Fruit fly (Drosophila melanogaster) whole organism, embryonic: ENCODE measurements around the gene mRpL13.

Experiments
- Ada2b ChIP-seq: fragments of 200-800 bp; sonication (Bioruptor generic); IDR thresholded peaks from 2 replicates; pipeline ENCODE4 v1.3.6; 2022; ENCODE audit warnings: missing biosample characterization, missing genetic modification characterization
- Awh ChIP-seq: fragments of 200-800 bp; sonication (Bioruptor generic); IDR thresholded peaks from 2 replicates; pipeline ENCODE4, ENCODE4 v1.3.6; 2022; ENCODE audit warnings: missing biosample characterization, missing genetic modification characterization
- BEAF-32 ChIP-seq: fragments of 200-800 bp; sonication (Bioruptor generic); optimal IDR thresholded peaks from 3 replicates; lab custom pipeline; 2017; ENCODE audit warnings: missing biosample characterization, missing genetic modification characterization, mild to moderate bottlenecking, moderate library complexity, missing genetic modification reagents
- Blimp-1 ChIP-seq: fragments of 200-800 bp; sonication (Bioruptor generic); optimal IDR thresholded peaks from 3 replicates; lab custom pipeline; 2018; ENCODE audit warnings: missing biosample characterization, missing genetic modification characterization, mild to moderate bottlenecking, moderate library complexity, missing genetic modification reagents
- Bteb2 ChIP-seq: fragments of 200-800 bp; sonication (Bioruptor generic); optimal IDR thresholded peaks from 2 replicates; lab custom pipeline; 2016; ENCODE audit warnings: missing biosample characterization, missing genetic modification characterization
- CG10366 ChIP-seq: fragments of 200-800 bp; sonication (Bioruptor generic); IDR thresholded peaks from 2 replicates; pipeline ENCODE4 v1.3.6; 2022; ENCODE audit warnings: missing biosample characterization, missing genetic modification characterization
- CG12391 ChIP-seq: fragments of 200-800 bp; sonication (Bioruptor generic); optimal IDR thresholded peaks from 3 replicates; lab custom pipeline; 2018; ENCODE audit warnings: missing biosample characterization, mild to moderate bottlenecking, missing genetic modification characterization, moderate library complexity
- CG13123 ChIP-seq: fragments of 200-800 bp; sonication (Bioruptor generic); optimal IDR thresholded peaks from 2 replicates; lab custom pipeline; 2016; ENCODE audit warnings: missing biosample characterization, missing genetic modification characterization
- CG14014 ChIP-seq: fragments of 200-800 bp; sonication (Bioruptor generic); IDR thresholded peaks from 2 replicates; pipeline ENCODE4 v1.3.6; 2022; ENCODE audit warnings: missing biosample characterization, missing genetic modification characterization
- CG14710 ChIP-seq: fragments of 200-800 bp; sonication (Bioruptor generic); optimal IDR thresholded peaks from 3 replicates; lab custom pipeline; 2019; ENCODE audit warnings: missing biosample characterization, mild to moderate bottlenecking, missing genetic modification characterization, moderate library complexity
- CG1603 ChIP-seq: fragments of 200-800 bp; sonication (Bioruptor generic); optimal IDR thresholded peaks from 2 replicates; lab custom pipeline; 2019; ENCODE audit warnings: missing biosample characterization, mild to moderate bottlenecking, missing genetic modification characterization, moderate library complexity
- CG16779 ChIP-seq: fragments of 200-800 bp; sonication (Bioruptor generic); IDR thresholded peaks from 2 replicates; pipeline ENCODE4 v1.3.6; 2022; ENCODE audit warnings: missing biosample characterization, missing genetic modification characterization
- CG17385 ChIP-seq: fragments of 200-800 bp; sonication (Bioruptor generic); optimal IDR thresholded peaks from 3 replicates; lab custom pipeline; 2018; ENCODE audit warnings: missing biosample characterization, mild to moderate bottlenecking, missing genetic modification characterization
- CG18476 ChIP-seq: fragments of 200-800 bp; sonication (Bioruptor generic); optimal IDR thresholded peaks from 2 replicates; lab custom pipeline; 2016; ENCODE audit warnings: missing biosample characterization, mild to moderate bottlenecking, missing genetic modification characterization
- CG18619 ChIP-seq: fragments of 200-800 bp; sonication (Bioruptor generic); optimal IDR thresholded peaks from 3 replicates; lab custom pipeline; 2017; ENCODE audit warnings: missing biosample characterization, mild to moderate bottlenecking, missing genetic modification characterization
- CG34224 ChIP-seq: fragments of 200-800 bp; sonication (Bioruptor generic); IDR thresholded peaks from 3 replicates; pipeline ENCODE4 v1.3.6; 2022; ENCODE audit warnings: missing biosample characterization, missing genetic modification characterization; ENCODE audit not compliant: partially characterized antibody
- CG4404 ChIP-seq: fragments of 200-800 bp; sonication (Bioruptor generic); IDR thresholded peaks from 2 replicates; pipeline ENCODE4 v1.3.6; 2022; ENCODE audit warnings: missing biosample characterization, missing genetic modification characterization
- CG4854 ChIP-seq: fragments of 200-800 bp; sonication (Bioruptor generic); optimal IDR thresholded peaks from 2 replicates; lab custom pipeline; 2016; ENCODE audit warnings: missing biosample characterization, missing genetic modification characterization, inconsistent platforms
- CG7839 ChIP-seq: fragments of 200-800 bp; sonication (Bioruptor generic); optimal IDR thresholded peaks from 3 replicates; lab custom pipeline; 2018; ENCODE audit warnings: missing biosample characterization, mild to moderate bottlenecking, missing genetic modification characterization, moderate library complexity
- CG7987 ChIP-seq: fragments of 200-800 bp; sonication (Bioruptor generic); optimal IDR thresholded peaks from 2 replicates; lab custom pipeline; 2018; ENCODE audit warnings: missing biosample characterization, mild to moderate bottlenecking, missing genetic modification characterization, moderate library complexity
- CG9609 ChIP-seq: fragments of 200-800 bp; sonication (Bioruptor generic); optimal IDR thresholded peaks from 3 replicates; lab custom pipeline; 2016; ENCODE audit warnings: missing biosample characterization, missing genetic modification characterization
- CHES-1-like ChIP-seq: fragments of 200-800 bp; sonication (Bioruptor generic); optimal IDR thresholded peaks from 2 replicates; lab custom pipeline; 2016; ENCODE audit warnings: missing biosample characterization, missing genetic modification characterization
- Dref ChIP-seq: fragments of 200-800 bp; sonication (Bioruptor generic); IDR thresholded peaks from 2 replicates; pipeline ENCODE4 v1.3.6; 2022; ENCODE audit warnings: missing biosample characterization, missing genetic modification characterization
- E2f1 ChIP-seq: fragments of 200-800 bp; sonication (Bioruptor generic); IDR thresholded peaks from 2 replicates; pipeline ENCODE4 v1.3.6; 2022; ENCODE audit warnings: missing biosample characterization, missing genetic modification characterization
- Gsc ChIP-seq: fragments of 200-800 bp; sonication (Bioruptor generic); IDR thresholded peaks from 2 replicates; pipeline ENCODE4 v1.3.6; 2022; ENCODE audit warnings: missing biosample characterization, missing genetic modification characterization
- Gug ChIP-seq: fragments of 200-800 bp; sonication (Bioruptor generic); IDR thresholded peaks from 4 replicates; pipeline ENCODE4 v1.3.6; 2022; ENCODE audit warnings: missing biosample characterization, missing genetic modification characterization
- Hey ChIP-seq: fragments of 200-800 bp; sonication (Bioruptor generic); optimal IDR thresholded peaks from 3 replicates; lab custom pipeline; 2018; ENCODE audit warnings: missing biosample characterization, mild to moderate bottlenecking, missing genetic modification characterization
- HmgD ChIP-seq: fragments of 200-800 bp; sonication (Bioruptor generic); optimal IDR thresholded peaks from 3 replicates; lab custom pipeline; 2016; ENCODE audit warnings: missing biosample characterization, missing genetic modification characterization
- Lhr ChIP-seq: fragments of 200-800 bp; sonication (Bioruptor generic); optimal IDR thresholded peaks from 3 replicates; lab custom pipeline; 2017; ENCODE audit warnings: mild to moderate bottlenecking, missing biosample characterization, missing genetic modification reagents, missing genetic modification characterization
- NK7.1 ChIP-seq: fragments of 200-800 bp; sonication (Bioruptor generic); optimal IDR thresholded peaks from 3 replicates; lab custom pipeline; 2016; ENCODE audit warnings: missing biosample characterization, missing genetic modification characterization
- Nf-YA ChIP-seq: fragments of 200-800 bp; sonication (Bioruptor generic); IDR thresholded peaks from 2 replicates; pipeline ENCODE4 v1.3.6; 2022; ENCODE audit warnings: missing biosample characterization, missing genetic modification characterization
- NfI ChIP-seq: fragments of 200-800 bp; sonication (Bioruptor generic); optimal IDR thresholded peaks from 3 replicates; lab custom pipeline; 2018; ENCODE audit warnings: missing biosample characterization, mild to moderate bottlenecking, missing genetic modification characterization, moderate library complexity
- Ravus ChIP-seq: fragments of 200-800 bp; sonication (Bioruptor generic); IDR thresholded peaks from 2 replicates; pipeline ENCODE4 v1.3.6; 2022; ENCODE audit warnings: missing biosample characterization, missing genetic modification characterization
- Sry-δ ChIP-seq: fragments of 200-800 bp; sonication (Bioruptor generic); optimal IDR thresholded peaks from 2 replicates; lab custom pipeline; 2016; ENCODE audit warnings: missing biosample characterization, missing genetic modification characterization
- ab ChIP-seq: fragments of 200-800 bp; sonication (Bioruptor generic); optimal IDR thresholded peaks from 2 replicates; lab custom pipeline; 2016; ENCODE audit warnings: missing biosample characterization, missing genetic modification characterization
- croc ChIP-seq: fragments of 200-800 bp; sonication (Bioruptor generic); conservative IDR thresholded peaks from 3 replicates; pipeline ENCODE4 v1.3.6; 2022; ENCODE audit warnings: missing biosample characterization, missing genetic modification characterization
- cwo ChIP-seq: fragments of 200-800 bp; sonication (Bioruptor generic); optimal IDR thresholded peaks from 3 replicates; lab custom pipeline; 2017; ENCODE audit warnings: missing biosample characterization, missing genetic modification characterization, mild to moderate bottlenecking, moderate library complexity, missing genetic modification reagents
- eve ChIP-seq, 2 experiments: fragments of >200 bp; optimal IDR thresholded peaks; 2 replicates each; lab custom pipeline; 2017; ENCODE audit warnings: missing biosample characterization in 2 of 2, missing genetic modification characterization in 2 of 2
- fd102C ChIP-seq: fragments of 200-800 bp; sonication (Bioruptor generic); optimal IDR thresholded peaks from 2 replicates; lab custom pipeline; 2018; ENCODE audit warnings: missing biosample characterization, mild to moderate bottlenecking, missing genetic modification characterization, moderate library complexity
- fru ChIP-seq: fragments of >200 bp; optimal IDR thresholded peaks from 2 replicates; lab custom pipeline; 2017
- gcm2 ChIP-seq: fragments of 200-800 bp; sonication (Bioruptor generic); optimal IDR thresholded peaks from 2 replicates; lab custom pipeline; 2016; ENCODE audit warnings: missing biosample characterization, missing genetic modification characterization
- gem ChIP-seq: fragments of 200-800 bp; sonication (Bioruptor generic); optimal IDR thresholded peaks from 2 replicates; lab custom pipeline; 2019; ENCODE audit warnings: missing biosample characterization, mild to moderate bottlenecking, missing genetic modification characterization, moderate library complexity
- hbn ChIP-seq: fragments of 200-800 bp; sonication (Bioruptor generic); IDR thresholded peaks from 2 replicates; pipeline ENCODE4 v1.3.6; 2022; ENCODE audit warnings: missing biosample characterization, missing genetic modification characterization; ENCODE audit not compliant: partially characterized antibody
- insv ChIP-seq, 2 experiments: fragments of 200-800 bp; sonication (Bioruptor generic); optimal IDR thresholded peaks; 3 replicates each; lab custom pipeline; 2016 to 2018; ENCODE audit warnings: missing biosample characterization in 2 of 2, missing genetic modification characterization in 2 of 2
- maf-S ChIP-seq: fragments of 200-800 bp; sonication (Bioruptor generic); optimal IDR thresholded peaks from 2 replicates; lab custom pipeline; 2016; ENCODE audit warnings: missing biosample characterization, missing genetic modification characterization
- mirr ChIP-seq: fragments of 200-800 bp; sonication (Bioruptor generic); optimal IDR thresholded peaks from 3 replicates; lab custom pipeline; 2018; ENCODE audit warnings: missing biosample characterization, mild to moderate bottlenecking, missing genetic modification characterization
- otp ChIP-seq: fragments of 200-800 bp; sonication (Bioruptor generic); IDR thresholded peaks from 3 replicates; pipeline ENCODE4, ENCODE4 v1.3.6; 2022; ENCODE audit warnings: missing biosample characterization, missing genetic modification characterization
- pzg ChIP-seq: fragments of 200-800 bp; sonication (Bioruptor generic); optimal IDR thresholded peaks from 3 replicates; lab custom pipeline; 2018; ENCODE audit warnings: missing biosample characterization, mild to moderate bottlenecking, missing genetic modification characterization, moderate library complexity
- sisA ChIP-seq: fragments of 200-800 bp; sonication (Bioruptor generic); IDR thresholded peaks from 2 replicates; pipeline ENCODE4 v1.3.6; 2022; ENCODE audit warnings: missing biosample characterization, missing genetic modification characterization
- unpg ChIP-seq: fragments of 200-800 bp; sonication (Bioruptor generic); optimal IDR thresholded peaks from 3 replicates; lab custom pipeline; 2018; ENCODE audit warnings: missing biosample characterization, mild to moderate bottlenecking, missing genetic modification characterization, moderate library complexity
- wdn ChIP-seq: fragments of 200-800 bp; sonication (Bioruptor generic); IDR thresholded peaks from 2 replicates; pipeline ENCODE4 v1.3.6; 2022; ENCODE audit warnings: missing biosample characterization, missing genetic modification characterization
- zfh1 ChIP-seq: fragments of 200-800 bp; sonication (Bioruptor generic); IDR thresholded peaks from 3 replicates; pipeline ENCODE4 v1.3.6; 2022; ENCODE audit warnings: missing biosample characterization, missing genetic modification characterization

Gene mRpL13

dm6 chr2L:18906615-18907014 lies 47.6 kb upstream of the mRpL13 start (continued):
- TF ChIP-seq cwo (peak; percentile 5), croc (peak; percentile 48; the same call in 2 of the 3 replicates), gem (tag; lab: Kevin White, UChicago) (no peak), CG14014 (GFP tag; lab: Robert Waterston, UW) (no peak), gcm2 (no peak), otp (GFP tag; lab: Robert Waterston, UW) (no peak), Lhr (no peak), Bteb2 (no peak), Ravus (GFP tag; lab: Robert Waterston, UW) (no peak), Gug (no peak), NK7.1 (GFP tag; lab: Kevin White, UChicago) (no peak), Gsc (no peak), fru (lab: Kevin White, UChicago) (no peak), Awh (GFP tag; lab: Robert Waterston, UW) (no peak), CG4854 (GFP tag; lab: Kevin White, UChicago) (no peak), Ada2b (no peak), Hey (no peak), eve (GFP tag; optimal IDR thresholded peaks at IDR 0.05; lab: Kevin White, UChicago) (no peak), zfh1 (GFP tag; lab: Robert Waterston, UW) (peak; percentile 78; the same call in 2 of the 3 replicates), CG16779 (GFP tag; lab: Robert Waterston, UW) (no peak), CG10366 (peak; percentile 34; the same call in 1 of the 2 replicates), Nf-YA (GFP tag; lab: Robert Waterston, UW) (no peak), NfI (GFP tag; lab: Kevin White, UChicago) (no peak), CG12391 (tag; lab: Kevin White, UChicago) (no peak), CG13123 (GFP tag; lab: Kevin White, UChicago) (no peak), CG14710 (tag; lab: Kevin White, UChicago) (peak; percentile 67), CG1603 (no peak), sisA (peak; percentile 52; the same call in 1 of the 2 replicates), E2f1 (GFP tag; lab: Robert Waterston, UW) (peak; percentile 44), Sry-δ (no peak), fd102C (GFP tag; lab: Kevin White, UChicago) (no peak), CG9609 (no peak), pzg (GFP tag; lab: Kevin White, UChicago) (no peak), CG17385 (GFP tag; lab: Kevin White, UChicago) (no peak), mirr (no peak), CG7839 (peak; percentile 66), CG18619 (GFP tag; lab: Kevin White, UChicago) (peak; percentile 6), CG34224 (GFP tag; lab: Robert Waterston, UW) (no peak), CG18476 (GFP tag; lab: Kevin White, UChicago) (no peak), Dref (GFP tag; lab: Robert Waterston, UW) (no peak), wdn (GFP tag; lab: Robert Waterston, UW) (no peak), HmgD (no peak), BEAF-32 (no peak), maf-S (GFP tag; lab: Kevin White, UChicago) (no peak), CG7987 (GFP tag; lab: Kevin White, UChicago) (no peak), hbn (GFP tag; lab: Robert Waterston, UW) (no peak), ab (GFP tag; lab: Kevin White, UChicago) (no peak), insv (GFP tag; optimal IDR thresholded peaks at IDR 0.05; lab: Kevin White, UChicago) (no peak), CG4404 (GFP tag; lab: Robert Waterston, UW) (peak; percentile 65), CHES-1-like (GFP tag; lab: Kevin White, UChicago) (no peak), unpg (no peak), Blimp-1 (GFP tag; lab: Kevin White, UChicago) (peak; percentile 67)
